Fruit fly (Drosophila melanogaster) whole organism, prepupa: ENCODE results near the gene mRpL22.
A peak's percentile ranks its signal among the peaks of the same experiment; 100 is the strongest.

ENCODE experiments used
- Blimp-1 ChIP-seq: fragments of 200-800 bp; sonication (Bioruptor generic); optimal IDR thresholded peaks from 3 replicates; lab custom pipeline; 2017; ENCODE audit warnings: missing biosample characterization, missing genetic modification characterization, mild to moderate bottlenecking, moderate library complexity, missing genetic modification reagents
- CG10631 ChIP-seq: fragments of 200-800 bp; sonication (Bioruptor generic); optimal IDR thresholded peaks from 2 replicates; lab custom pipeline; 2016; ENCODE audit warnings: missing biosample characterization, missing genetic modification characterization
- CG10669 ChIP-seq: fragments of 200-800 bp; sonication (Bioruptor generic); optimal IDR thresholded peaks from 3 replicates; lab custom pipeline; 2018; ENCODE audit warnings: missing biosample characterization, mild to moderate bottlenecking, missing genetic modification characterization, moderate library complexity
- CG11294 ChIP-seq: fragments of 200-800 bp; sonication (Bioruptor generic); IDR thresholded peaks from 2 replicates; pipeline ENCODE4 v1.3.6; 2022; ENCODE audit warnings: missing biosample characterization, missing genetic modification characterization
- CG15336 ChIP-seq: fragments of 200-800 bp; sonication (Bioruptor generic); IDR thresholded peaks from 2 replicates; pipeline ENCODE4 v1.3.6; 2022; ENCODE audit warnings: missing biosample characterization, missing genetic modification characterization
- CG1621 ChIP-seq: fragments of 200-800 bp; sonication (Bioruptor generic); optimal IDR thresholded peaks from 3 replicates; lab custom pipeline; 2018; ENCODE audit warnings: missing biosample characterization, mild to moderate bottlenecking, missing genetic modification characterization
- CG16779 ChIP-seq: fragments of 200-800 bp; sonication (Bioruptor generic); optimal IDR thresholded peaks from 3 replicates; lab custom pipeline; 2017; ENCODE audit warnings: missing biosample characterization, mild to moderate bottlenecking, missing genetic modification characterization
- CG31627 ChIP-seq: fragments of 200-800 bp; sonication (Bioruptor generic); optimal IDR thresholded peaks from 3 replicates; lab custom pipeline; 2016; ENCODE audit warnings: missing biosample characterization, missing genetic modification characterization
- CG34406 ChIP-seq: fragments of 200-800 bp; sonication (Bioruptor generic); optimal IDR thresholded peaks from 3 replicates; lab custom pipeline; 2016; ENCODE audit warnings: missing biosample characterization, missing genetic modification characterization
- CG3919 ChIP-seq: fragments of 200-800 bp; sonication (Bioruptor generic); optimal IDR thresholded peaks from 3 replicates; lab custom pipeline; 2016; ENCODE audit warnings: missing biosample characterization, missing genetic modification characterization
- CG4318 ChIP-seq: fragments of 200-800 bp; sonication (Bioruptor generic); optimal IDR thresholded peaks from 3 replicates; lab custom pipeline; 2017; ENCODE audit warnings: missing biosample characterization, mild to moderate bottlenecking, missing genetic modification characterization
- CG6276 ChIP-seq: fragments of 200-800 bp; sonication (Bioruptor generic); optimal IDR thresholded peaks from 2 replicates; lab custom pipeline; 2017; ENCODE audit warnings: missing biosample characterization, mild to moderate bottlenecking, missing genetic modification characterization
- CG6808 ChIP-seq: fragments of 200-800 bp; sonication (Bioruptor generic); optimal IDR thresholded peaks from 3 replicates; lab custom pipeline; 2017; ENCODE audit warnings: missing biosample characterization, missing genetic modification characterization, mild to moderate bottlenecking, moderate library complexity, missing genetic modification reagents
- CG6854 ChIP-seq: fragments of 200-800 bp; sonication (Bioruptor generic); optimal IDR thresholded peaks from 2 replicates; lab custom pipeline; 2017; ENCODE audit warnings: missing biosample characterization, mild to moderate bottlenecking, missing genetic modification characterization
- CG7368 ChIP-seq: fragments of 200-800 bp; sonication (Bioruptor generic); optimal IDR thresholded peaks from 3 replicates; lab custom pipeline; 2016; ENCODE audit warnings: missing biosample characterization, missing genetic modification characterization
- CG8119 ChIP-seq: fragments of 200-800 bp; sonication (Bioruptor generic); IDR thresholded peaks from 3 replicates; pipeline ENCODE4 v1.3.6; 2022; ENCODE audit warnings: missing biosample characterization, missing genetic modification characterization
- CG8632 ChIP-seq: fragments of 200-800 bp; sonication (Bioruptor generic); optimal IDR thresholded peaks from 3 replicates; lab custom pipeline; 2016; ENCODE audit warnings: missing biosample characterization, missing genetic modification characterization
- CG9139 ChIP-seq: fragments of 200-800 bp; sonication (Bioruptor generic); optimal IDR thresholded peaks from 3 replicates; lab custom pipeline; 2017; ENCODE audit warnings: missing biosample characterization, mild to moderate bottlenecking, missing genetic modification characterization
- Eip75B ChIP-seq: fragments of 200-800 bp; sonication (Bioruptor generic); optimal IDR thresholded peaks from 3 replicates; lab custom pipeline; 2016; ENCODE audit warnings: missing biosample characterization, missing genetic modification characterization
- Eip78C ChIP-seq: fragments of 200-800 bp; sonication (Bioruptor generic); peaks from one replicate; lab custom pipeline; 2016; ENCODE audit warnings: missing biosample characterization, missing genetic modification characterization
- Eip93F ChIP-seq: fragments of 200-800 bp; sonication (Bioruptor generic); optimal IDR thresholded peaks from 2 replicates; lab custom pipeline; 2016; ENCODE audit warnings: missing biosample characterization, mild to moderate bottlenecking, missing genetic modification characterization
- Ets21C ChIP-seq: fragments of 200-800 bp; sonication (Bioruptor generic); optimal IDR thresholded peaks from 3 replicates; lab custom pipeline; 2016; ENCODE audit warnings: missing biosample characterization, missing genetic modification characterization
- Ets96B ChIP-seq: fragments of 200-800 bp; optimal IDR thresholded peaks from 2 replicates; lab custom pipeline; 2019; ENCODE audit warnings: missing biosample characterization, mild to moderate bottlenecking, missing genetic modification characterization, moderate library complexity
- Gug ChIP-seq: fragments of 200-800 bp; sonication (Bioruptor generic); IDR thresholded peaks from 2 replicates; pipeline ENCODE4 v1.3.6; 2022; ENCODE audit warnings: missing biosample characterization, missing genetic modification characterization
- Hr38 ChIP-seq: sonication (Bioruptor generic); optimal IDR thresholded peaks from 2 replicates; lab custom pipeline; 2016; ENCODE audit warnings: missing biosample characterization, missing genetic modification characterization
- Hr39 ChIP-seq: fragments of 200-800 bp; sonication (Bioruptor generic); optimal IDR thresholded peaks from 2 replicates; lab custom pipeline; 2016; ENCODE audit warnings: missing biosample characterization, missing genetic modification characterization
- Hr4 ChIP-seq: fragments of 200-800 bp; sonication (Bioruptor generic); optimal IDR thresholded peaks from 3 replicates; lab custom pipeline; 2016; ENCODE audit warnings: missing biosample characterization, missing genetic modification characterization
- Lpt ChIP-seq: fragments of 200-800 bp; sonication (Bioruptor generic); optimal IDR thresholded peaks from 3 replicates; lab custom pipeline; 2016; ENCODE audit warnings: missing biosample characterization, missing genetic modification characterization
- Met ChIP-seq: fragments of 200-800 bp; sonication (Bioruptor generic); optimal IDR thresholded peaks from 3 replicates; lab custom pipeline; 2016; ENCODE audit warnings: missing biosample characterization, missing genetic modification characterization
- OdsH ChIP-seq: fragments of 200-800 bp; sonication (Bioruptor generic); optimal IDR thresholded peaks from 3 replicates; lab custom pipeline; 2016; ENCODE audit warnings: missing biosample characterization, missing genetic modification characterization
- Sox14 ChIP-seq: fragments of 200-800 bp; sonication (Bioruptor generic); optimal IDR thresholded peaks from 3 replicates; lab custom pipeline; 2016; ENCODE audit warnings: missing biosample characterization, missing genetic modification characterization
- Sox15 ChIP-seq: fragments of 200-800 bp; sonication (Bioruptor generic); optimal IDR thresholded peaks from 3 replicates; lab custom pipeline; 2016; ENCODE audit warnings: missing biosample characterization, missing genetic modification characterization
- acj6 ChIP-seq: fragments of 200-800 bp; sonication (Bioruptor generic); optimal IDR thresholded peaks from 3 replicates; lab custom pipeline; 2016; ENCODE audit warnings: missing biosample characterization, missing genetic modification characterization
- cyc ChIP-seq: fragments of 200-800 bp; sonication (Bioruptor generic); optimal IDR thresholded peaks from 3 replicates; lab custom pipeline; 2016; ENCODE audit warnings: missing biosample characterization, missing genetic modification characterization
- dac ChIP-seq: fragments of 200-800 bp; sonication (Bioruptor generic); optimal IDR thresholded peaks from 2 replicates; lab custom pipeline; 2017; ENCODE audit warnings: missing biosample characterization, mild to moderate bottlenecking, missing genetic modification characterization
- dsx ChIP-seq: fragments of 200-800 bp; optimal IDR thresholded peaks from 3 replicates; lab custom pipeline; 2019; ENCODE audit warnings: missing biosample characterization, mild to moderate bottlenecking, missing genetic modification characterization, moderate library complexity; ENCODE audit not compliant: poor library complexity, severe bottlenecking
- eg ChIP-seq: fragments of 200-800 bp; sonication (Bioruptor generic); IDR thresholded peaks from 3 replicates; pipeline ENCODE4 v1.3.6; 2022; ENCODE audit warnings: missing biosample characterization, missing genetic modification characterization
- esn ChIP-seq: fragments of 200-800 bp; sonication (Bioruptor generic); optimal IDR thresholded peaks from 2 replicates; lab custom pipeline; 2016; ENCODE audit warnings: missing biosample characterization, mild to moderate bottlenecking, missing genetic modification characterization, moderate library complexity
- fd85E ChIP-seq: fragments of 200-800 bp; sonication (Bioruptor generic); optimal IDR thresholded peaks from 3 replicates; lab custom pipeline; 2016; ENCODE audit warnings: missing biosample characterization, missing genetic modification characterization
- lz ChIP-seq: fragments of 200-800 bp; sonication (Bioruptor generic); optimal IDR thresholded peaks from 3 replicates; lab custom pipeline; 2016; ENCODE audit warnings: missing biosample characterization, missing genetic modification characterization
- net ChIP-seq: fragments of 200-800 bp; sonication (Bioruptor generic); optimal IDR thresholded peaks from 3 replicates; lab custom pipeline; 2016; ENCODE audit warnings: missing biosample characterization, missing genetic modification characterization
- pdm3 ChIP-seq: fragments of 200-800 bp; sonication (Bioruptor generic); optimal IDR thresholded peaks from 3 replicates; lab custom pipeline; 2016; ENCODE audit warnings: missing biosample characterization, missing genetic modification characterization
- topi ChIP-seq: fragments of 200-800 bp; sonication (Bioruptor generic); optimal IDR thresholded peaks from 3 replicates; lab custom pipeline; 2016; ENCODE audit warnings: missing biosample characterization, missing genetic modification characterization

The mRpL22 gene

DNA sequence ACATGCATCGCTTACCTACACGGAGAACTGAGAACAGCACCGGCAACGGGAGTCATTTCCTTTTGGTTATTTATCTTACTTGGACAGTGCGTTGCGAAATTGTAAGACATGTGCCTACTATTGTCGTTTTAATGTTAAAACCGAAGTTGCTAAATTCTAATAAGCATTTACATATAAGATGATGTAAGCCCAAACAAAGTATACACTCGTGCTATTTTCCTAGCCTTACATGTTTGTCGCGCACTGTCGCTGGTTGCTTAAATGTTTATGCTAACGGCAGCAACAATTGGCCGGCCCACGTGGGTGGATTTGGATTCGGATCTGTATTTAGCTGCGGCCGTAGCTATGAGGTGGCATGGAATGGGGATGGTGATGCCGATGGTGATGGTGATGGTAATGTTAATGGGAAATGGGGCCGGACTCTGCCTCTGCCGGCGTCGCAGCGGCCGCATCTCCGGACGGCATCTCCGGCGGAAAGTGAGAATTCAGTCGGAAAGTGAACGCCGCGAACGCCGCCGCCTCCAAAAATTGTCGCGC is 27.5 kb downstream of the mRpL22 start, which contains the start of gene CG4829 (continued):
- TF ChIP-seq dsx (GFP tag; lab: Kevin White, UChicago) (peak; percentile 14), topi (GFP tag; lab: Kevin White, UChicago) (peak; percentile 64), Eip75B (GFP tag; lab: Kevin White, UChicago) (no peak), esn (peak; percentile 45), cyc (GFP tag; lab: Kevin White, UChicago) (peak; percentile 63), CG8632 (GFP tag; lab: Kevin White, UChicago) (peak; percentile 31), lz (GFP tag; lab: Kevin White, UChicago) (peak; percentile 42), Lpt (GFP tag; lab: Kevin White, UChicago) (no peak), CG31627 (peak; percentile 58), Sox14 (GFP tag; lab: Kevin White, UChicago) (peak; percentile 23), Sox15 (GFP tag; lab: Kevin White, UChicago) (peak; percentile 18), dac (GFP tag; lab: Kevin White, UChicago) (no peak), Ets21C (GFP tag; lab: Kevin White, UChicago) (peak; percentile 3), Eip93F (GFP tag; lab: Kevin White, UChicago) (no peak), CG16779 (tag; lab: Kevin White, UChicago) (no peak), net (GFP tag; lab: Kevin White, UChicago) (peak; percentile 18), CG3919 (peak; percentile 65), CG11294 (GFP tag; lab: Robert Waterston, UW) (no peak), Blimp-1 (GFP tag; lab: Kevin White, UChicago) (no peak), CG6276 (GFP tag; lab: Kevin White, UChicago) (no peak), CG9139 (GFP tag; lab: Kevin White, UChicago) (no peak), fd85E (GFP tag; lab: Kevin White, UChicago) (no peak), CG10631 (GFP tag; lab: Kevin White, UChicago) (peak; percentile 38), Ets96B (tag; lab: Kevin White, UChicago) (peak; percentile 45), CG6854 (no peak), Gug (peak; percentile 62), CG7368 (GFP tag; lab: Kevin White, UChicago) (peak; percentile 38), CG1621 (tag; lab: Kevin White, UChicago) (peak; percentile 19), CG4318 (GFP tag; lab: Kevin White, UChicago) (no peak), Hr39 (GFP tag; lab: Kevin White, UChicago) (peak; percentile 53), Met (GFP tag; lab: Kevin White, UChicago) (peak; percentile 23), OdsH (GFP tag; lab: Kevin White, UChicago) (peak; percentile 48), CG10669 (GFP tag; lab: Kevin White, UChicago) (peak; percentile 55), Hr4 (GFP tag; lab: Kevin White, UChicago) (peak; percentile 41), eg (GFP tag; lab: Robert Waterston, UW) (peak; percentile 79), Hr38 (GFP tag; lab: Kevin White, UChicago) (no peak), pdm3 (peak; percentile 50), CG34406 (peak; percentile 29)

dm6 chrX:16813226-16813625 is 29.5 kb downstream of the mRpL22 start:
- no peak for TF ChIP-seq CG6808 (GFP tag; lab: Kevin White, UChicago)
- no peak for TF ChIP-seq Sox15 (GFP tag; lab: Kevin White, UChicago)
- peak; percentile 25; the same call in 1 of the 3 replicates for TF ChIP-seq CG8119 (GFP tag; lab: Robert Waterston, UW)
- TF ChIP-seq CG34406: peak; percentile 13
- no peak for TF ChIP-seq Blimp-1 (GFP tag; lab: Kevin White, UChicago)
- TF ChIP-seq acj6 (GFP tag; lab: Kevin White, UChicago): no peak
- TF ChIP-seq CG15336 (GFP tag; lab: Robert Waterston, UW): peak; percentile 15; the same call in 1 of the 2 replicates
- peak; percentile 8 for TF ChIP-seq CG8632 (GFP tag; lab: Kevin White, UChicago)
- TF ChIP-seq Eip78C (GFP tag; lab: Kevin White, UChicago): peak; percentile 47
- no peak for TF ChIP-seq CG1621 (tag; lab: Kevin White, UChicago)
